Worm (Caenorhabditis elegans): Measurements from ENCODE around the gene cht-1.

Gene cht-1

ce11 chrX:3408717-3409303 lies 9.0 kb upstream of the cht-1 start:
- TF ChIP-seq W03F9.2 (tag; optimal IDR thresholded peaks at IDR 0.05) (no peak), him-1 (tag; optimal IDR thresholded peaks at IDR 0.05) (no peak), dao-5 (tag; optimal IDR thresholded peaks at IDR 0.05) (no peak)

ce11 chrX:3403195-3403594 lies 3.4 kb upstream of the cht-1 start, which contains the start of gene vit-5:
Gene vit-5 (plus strand): TSS chrX:3403471.
- TF ChIP-seq W03F9.2 (tag; optimal IDR thresholded peaks at IDR 0.05): no peak
- no peak for TF ChIP-seq dao-5 (tag; optimal IDR thresholded peaks at IDR 0.05)
- no peak for TF ChIP-seq him-1 (tag; optimal IDR thresholded peaks at IDR 0.05)

- TF ChIP-seq dao-5 (tag; optimal IDR thresholded peaks at IDR 0.05) (no peak), W03F9.2 (tag; optimal IDR thresholded peaks at IDR 0.05) (no peak), him-1 (tag; optimal IDR thresholded peaks at IDR 0.05) (no peak)
Measured at ce11 chrX:3401701-3402100, 1.9 kb upstream of the cht-1 start, which contains the start of gene C04F6.9. Gene C04F6.9 (plus strand): TSS chrX:3402001.

- no peak for TF ChIP-seq W03F9.2 (tag; optimal IDR thresholded peaks at IDR 0.05)
- no peak for TF ChIP-seq him-1 (tag; optimal IDR thresholded peaks at IDR 0.05)
- TF ChIP-seq dao-5 (tag; optimal IDR thresholded peaks at IDR 0.05): no peak
Measured at ce11 chrX:3400387-3400786, 570 bp upstream of the cht-1 start.

- no peak for TF ChIP-seq W03F9.2 (tag; optimal IDR thresholded peaks at IDR 0.05)
- TF ChIP-seq him-1 (tag; optimal IDR thresholded peaks at IDR 0.05): no peak
- no peak for TF ChIP-seq dao-5 (tag; optimal IDR thresholded peaks at IDR 0.05)
Measured at ce11 chrX:3396735-3397134, 3.1 kb downstream of the cht-1 start.

- TF ChIP-seq W03F9.2 (tag; optimal IDR thresholded peaks at IDR 0.05): no peak
- no peak for TF ChIP-seq dao-5 (tag; optimal IDR thresholded peaks at IDR 0.05)
- TF ChIP-seq him-1 (tag; optimal IDR thresholded peaks at IDR 0.05): no peak
Measured at ce11 chrX:3393562-3393961, 6.3 kb downstream of the cht-1 start, which contains the start of gene slcf-2. Gene slcf-2 (plus strand): TSS chrX:3393862.

- TF ChIP-seq W03F9.2 (tag; optimal IDR thresholded peaks at IDR 0.05) (no peak), him-1 (tag; optimal IDR thresholded peaks at IDR 0.05) (no peak), dao-5 (tag; optimal IDR thresholded peaks at IDR 0.05) (no peak)
Measured at ce11 chrX:3385362-3385761, 14.5 kb downstream of the cht-1 start, which contains the start of gene acp-1. Gene acp-1 (minus strand): TSS chrX:3385462.

- TF ChIP-seq W03F9.2 (tag; optimal IDR thresholded peaks at IDR 0.05) (no peak), him-1 (tag; optimal IDR thresholded peaks at IDR 0.05) (no peak), dao-5 (tag; optimal IDR thresholded peaks at IDR 0.05) (no peak)
Measured at ce11 chrX:3380167-3380566, 19.6 kb downstream of the cht-1 start, which contains the start of gene ZK563.7. Gene ZK563.7 (plus strand): TSS chrX:3380467.

- TF ChIP-seq him-1 (tag; optimal IDR thresholded peaks at IDR 0.05) (no peak), dao-5 (tag; optimal IDR thresholded peaks at IDR 0.05) (no peak), W03F9.2 (tag; optimal IDR thresholded peaks at IDR 0.05) (no peak)
Measured at ce11 chrX:3379114-3379513, 20.7 kb downstream of the cht-1 start, which contains the start of gene sorf-1. Gene sorf-1 (minus strand): TSS chrX:3379248.

ce11 chrX:3375320-3375719 lies 24.5 kb downstream of the cht-1 start:
- no peak for TF ChIP-seq W03F9.2 (tag; optimal IDR thresholded peaks at IDR 0.05)
- no peak for TF ChIP-seq dao-5 (tag; optimal IDR thresholded peaks at IDR 0.05)
- TF ChIP-seq him-1 (tag; optimal IDR thresholded peaks at IDR 0.05): no peak

ce11 chrX:3374642-3375041 lies 25.2 kb downstream of the cht-1 start, which contains the start of gene clc-3:
Gene clc-3 (minus strand): TSS chrX:3374742.
- TF ChIP-seq him-1 (tag; optimal IDR thresholded peaks at IDR 0.05): no peak
- TF ChIP-seq W03F9.2 (tag; optimal IDR thresholded peaks at IDR 0.05): no peak
- no peak for TF ChIP-seq dao-5 (tag; optimal IDR thresholded peaks at IDR 0.05)

ce11 chrX:3371264-3371663 lies 28.6 kb downstream of the cht-1 start:
- TF ChIP-seq dao-5 (tag; optimal IDR thresholded peaks at IDR 0.05) (peak; percentile 27), W03F9.2 (tag; optimal IDR thresholded peaks at IDR 0.05) (no peak), him-1 (tag; optimal IDR thresholded peaks at IDR 0.05) (peak; percentile 85)

ce11 chrX:3369442-3369841 lies 30.4 kb downstream of the cht-1 start:
- TF ChIP-seq dao-5 (tag; optimal IDR thresholded peaks at IDR 0.05): no peak
- TF ChIP-seq him-1 (tag; optimal IDR thresholded peaks at IDR 0.05): no peak
- TF ChIP-seq W03F9.2 (tag; optimal IDR thresholded peaks at IDR 0.05): no peak

- no peak for TF ChIP-seq him-1 (tag; optimal IDR thresholded peaks at IDR 0.05)
- no peak for TF ChIP-seq dao-5 (tag; optimal IDR thresholded peaks at IDR 0.05)
- no peak for TF ChIP-seq W03F9.2 (tag; optimal IDR thresholded peaks at IDR 0.05)
Measured at ce11 chrX:3368659-3369058, 31.2 kb downstream of the cht-1 start, which contains the start of gene ZK563.2. Gene ZK563.2 (plus strand): TSS chrX:3368959.

- TF ChIP-seq him-1 (tag; optimal IDR thresholded peaks at IDR 0.05) (no peak), dao-5 (tag; optimal IDR thresholded peaks at IDR 0.05) (no peak), W03F9.2 (tag; optimal IDR thresholded peaks at IDR 0.05) (no peak)
Measured at ce11 chrX:3366782-3367181, 33.0 kb downstream of the cht-1 start.
